Worm (Caenorhabditis elegans) whole organism, L3 larva: Measurements from ENCODE around the gene Y54G2A.77.
"Not testable (repeated sequence)": the region's sequence is repeated elsewhere in the genome, so short reads cannot be mapped to it uniquely, and the experiment has no call there.

Experiments used
- R02D3.7 ChIP-seq: fragments of 150-350 bp; optimal IDR thresholded peaks from 2 replicates; lab custom pipeline; 2014; ENCODE audit warnings: missing biosample characterization, missing genetic modification characterization
- ZK546.5 ChIP-seq: sonication (generic microtip); optimal IDR thresholded peaks from 2 replicates; lab custom pipeline; 2017; ENCODE audit warnings: missing biosample characterization, missing genetic modification characterization
- aly-2 ChIP-seq: fragments of 150-350 bp; optimal IDR thresholded peaks from 2 replicates; lab custom pipeline; 2014; ENCODE audit warnings: missing biosample characterization, missing genetic modification characterization
- ama-1 ChIP-seq: fragments of 150-350 bp; optimal IDR thresholded peaks from 2 replicates; lab custom pipeline; 2018
- ceh-16 ChIP-seq: sonication (generic microtip); optimal IDR thresholded peaks from 2 replicates; lab custom pipeline; 2017; ENCODE audit warnings: missing biosample characterization, missing genetic modification characterization
- ceh-28 ChIP-seq: fragments of 150-350 bp; optimal IDR thresholded peaks from 2 replicates; lab custom pipeline; 2014; ENCODE audit warnings: missing biosample characterization, missing genetic modification reagents, missing genetic modification characterization
- ceh-82 ChIP-seq: fragments of 150-350 bp; optimal IDR thresholded peaks from 2 replicates; lab custom pipeline; 2014; ENCODE audit warnings: missing biosample characterization, missing genetic modification characterization
- ceh-9 ChIP-seq: sonication (generic microtip); optimal IDR thresholded peaks from 2 replicates; lab custom pipeline; 2018; ENCODE audit warnings: missing biosample characterization, missing genetic modification characterization
- daf-12 ChIP-seq: fragments of 150-350 bp; optimal IDR thresholded peaks from 2 replicates; lab custom pipeline; 2014; ENCODE audit warnings: missing biosample characterization, missing genetic modification reagents, missing genetic modification characterization
- egl-27 ChIP-seq: sonication (generic microtip); optimal IDR thresholded peaks from 4 replicates; lab custom pipeline; 2017; ENCODE audit warnings: missing biosample characterization, missing genetic modification reagents, missing genetic modification characterization
- egl-5 ChIP-seq: fragments of 150-350 bp; optimal IDR thresholded peaks from 2 replicates; lab custom pipeline; 2017; ENCODE audit warnings: missing biosample characterization, missing genetic modification reagents, missing genetic modification characterization, inconsistent platforms
- elt-1 ChIP-seq: fragments of 150-350 bp; optimal IDR thresholded peaks from 2 replicates; lab custom pipeline; 2014; ENCODE audit warnings: missing biosample characterization, missing genetic modification characterization
- elt-2 ChIP-seq: sonication (generic microtip); optimal IDR thresholded peaks from 2 replicates; lab custom pipeline; 2016; ENCODE audit warnings: missing genetic modification reagents, mild to moderate bottlenecking, missing genetic modification characterization, missing compliant biosample characterization
- elt-3 ChIP-seq, 3 experiments: fragments of 150-350 bp in 1 of 3; sonication (generic microtip) in 2 of 3; optimal IDR thresholded peaks; 2 replicates in 2 of 3; 4 replicates in 1 of 3; lab custom pipeline; 2014 to 2017; ENCODE audit warnings: missing biosample characterization in 3 of 3, missing genetic modification characterization in 3 of 3
- eor-1 ChIP-seq, 2 experiments: fragments of 150-350 bp; optimal IDR thresholded peaks; 2 replicates each; lab custom pipeline; 2014 to 2018; ENCODE audit warnings: missing biosample characterization in 2 of 2, missing genetic modification characterization in 2 of 2
- fkh-10 ChIP-seq: sonication (generic microtip); optimal IDR thresholded peaks from 2 replicates; lab custom pipeline; 2017; ENCODE audit warnings: missing biosample characterization, missing genetic modification reagents, missing genetic modification characterization
- fkh-2 ChIP-seq: fragments of 150-350 bp; optimal IDR thresholded peaks from 2 replicates; lab custom pipeline; 2014; ENCODE audit warnings: missing biosample characterization, missing genetic modification reagents, missing genetic modification characterization
- hmg-11 ChIP-seq: sonication (generic microtip); optimal IDR thresholded peaks from 2 replicates; lab custom pipeline; 2016; ENCODE audit warnings: missing genetic modification characterization, missing compliant biosample characterization
- jun-1 ChIP-seq: fragments of 150-350 bp; optimal IDR thresholded peaks from 2 replicates; lab custom pipeline; 2014; ENCODE audit warnings: missing biosample characterization, missing genetic modification reagents, missing genetic modification characterization
- lin-15B ChIP-seq: fragments of 150-350 bp; optimal IDR thresholded peaks from 2 replicates; lab custom pipeline; 2014; ENCODE audit warnings: missing biosample characterization, missing genetic modification characterization
- lsy-12 ChIP-seq: sonication (generic microtip); optimal IDR thresholded peaks from 2 replicates; lab custom pipeline; 2016; ENCODE audit warnings: mild to moderate bottlenecking, missing genetic modification characterization, missing compliant biosample characterization
- mdl-1 ChIP-seq: fragments of 150-350 bp; optimal IDR thresholded peaks from 2 replicates; lab custom pipeline; 2014; ENCODE audit warnings: missing biosample characterization, missing genetic modification characterization
- mml-1 ChIP-seq: fragments of 150-350 bp; sonication (generic microtip); optimal IDR thresholded peaks from 3 replicates; lab custom pipeline; 2014; ENCODE audit warnings: missing biosample characterization, missing genetic modification characterization
- nfya-1 ChIP-seq: sonication (generic microtip); optimal IDR thresholded peaks from 2 replicates; lab custom pipeline; 2017; ENCODE audit warnings: missing genetic modification characterization, mild to moderate bottlenecking, missing compliant biosample characterization, antibody characterized with exemption, moderate library complexity; ENCODE audit not compliant: insufficient read depth
- nhr-11 ChIP-seq: fragments of 150-350 bp; optimal IDR thresholded peaks from 2 replicates; lab custom pipeline; 2014; ENCODE audit warnings: missing biosample characterization, missing genetic modification characterization
- nhr-12 ChIP-seq: fragments of 150-350 bp; optimal IDR thresholded peaks from 2 replicates; lab custom pipeline; 2014; ENCODE audit warnings: missing biosample characterization, missing genetic modification characterization
- nhr-23 ChIP-seq: fragments of 150-350 bp; optimal IDR thresholded peaks from 2 replicates; lab custom pipeline; 2014; ENCODE audit warnings: missing biosample characterization, missing genetic modification reagents, missing genetic modification characterization
- nhr-237 ChIP-seq: fragments of 150-350 bp; optimal IDR thresholded peaks from 2 replicates; lab custom pipeline; 2014; ENCODE audit warnings: missing biosample characterization, missing genetic modification characterization
- nhr-25 ChIP-seq: sonication (generic microtip); optimal IDR thresholded peaks from 2 replicates; lab custom pipeline; 2017; ENCODE audit warnings: missing biosample characterization, missing genetic modification characterization
- nhr-43 ChIP-seq: sonication (generic microtip); optimal IDR thresholded peaks from 2 replicates; lab custom pipeline; 2016; ENCODE audit warnings: mild to moderate bottlenecking, missing genetic modification characterization, missing compliant biosample characterization; ENCODE audit not compliant: poor library complexity, severe bottlenecking
- nhr-67 ChIP-seq: fragments of 150-350 bp; optimal IDR thresholded peaks from 2 replicates; lab custom pipeline; 2014; ENCODE audit warnings: missing biosample characterization, missing genetic modification characterization
- nhr-77 ChIP-seq: fragments of 150-350 bp; optimal IDR thresholded peaks from 2 replicates; lab custom pipeline; 2014; ENCODE audit warnings: missing biosample characterization, missing genetic modification characterization
- pha-4 ChIP-seq: fragments of 150-350 bp; optimal IDR thresholded peaks from 2 replicates; lab custom pipeline; 2014; ENCODE audit warnings: missing biosample characterization, missing genetic modification reagents, missing genetic modification characterization
- pqm-1 ChIP-seq: fragments of 150-350 bp; optimal IDR thresholded peaks from 2 replicates; lab custom pipeline; 2017; ENCODE audit warnings: missing biosample characterization, missing genetic modification characterization, inconsistent platforms
- sea-2 ChIP-seq: fragments of 150-350 bp; sonication (generic microtip); optimal IDR thresholded peaks from 4 replicates; lab custom pipeline; 2014; ENCODE audit warnings: missing biosample characterization, missing genetic modification reagents, missing genetic modification characterization
- skn-1 ChIP-seq: fragments of 150-350 bp; optimal IDR thresholded peaks from 2 replicates; lab custom pipeline; 2014; ENCODE audit warnings: missing biosample characterization, missing genetic modification characterization
- snpc-4 ChIP-seq: fragments of 150-350 bp; optimal IDR thresholded peaks from 2 replicates; lab custom pipeline; 2014; ENCODE audit warnings: missing biosample characterization, missing genetic modification characterization
- tbx-2 ChIP-seq: sonication (generic microtip); optimal IDR thresholded peaks from 2 replicates; lab custom pipeline; 2016; ENCODE audit warnings: mild to moderate bottlenecking, missing genetic modification characterization, missing compliant biosample characterization
- unc-39 ChIP-seq: sonication (generic microtip); optimal IDR thresholded peaks from 4 replicates; lab custom pipeline; 2017; ENCODE audit warnings: missing biosample characterization, missing genetic modification characterization
- unc-62 ChIP-seq: fragments of 150-350 bp; sonication (generic microtip); optimal IDR thresholded peaks from 4 replicates; lab custom pipeline; 2014; ENCODE audit warnings: missing biosample characterization, missing genetic modification reagents, missing genetic modification characterization
- zag-1 ChIP-seq: fragments of 150-350 bp; optimal IDR thresholded peaks from 2 replicates; lab custom pipeline; 2014; ENCODE audit warnings: missing biosample characterization, missing genetic modification characterization
- ztf-11 ChIP-seq: fragments of 150-350 bp; optimal IDR thresholded peaks from 2 replicates; lab custom pipeline; 2014; ENCODE audit warnings: missing biosample characterization, missing genetic modification characterization
- ztf-4 ChIP-seq: fragments of 150-350 bp; optimal IDR thresholded peaks from 2 replicates; lab custom pipeline; 2014; ENCODE audit warnings: missing biosample characterization, missing genetic modification characterization

Gene Y54G2A.77

ce11 chrIV:2762380-2762779, at the start of gene Y54G2A.77:
Gene Y54G2A.77, plus strand, starts transcription at chrIV:2762680.
- TF ChIP-seq hmg-11 (tag; lab: Kevin White, UChicago) (no peak), ceh-9 (tag; lab: Kevin White, UChicago) (no peak), fkh-10 (GFP tag; lab: Kevin White, UChicago) (no peak), skn-1 (no peak), ztf-4 (tag; lab: Kevin White, UChicago) (no peak), pha-4 (tag; lab: Kevin White, UChicago) (no peak), daf-12 (tag; lab: Kevin White, UChicago) (no peak), nhr-237 (tag; lab: Kevin White, UChicago) (no peak), egl-27 (tag; lab: Kevin White, UChicago) (no peak)

- no peak for TF ChIP-seq mdl-1 (tag; lab: Kevin White, UChicago)
- no peak for TF ChIP-seq fkh-2 (tag; lab: Kevin White, UChicago)
- TF ChIP-seq jun-1: no peak
- TF ChIP-seq nhr-11 (tag; lab: Kevin White, UChicago): no peak
- no peak for TF ChIP-seq elt-3 (tag; optimal IDR thresholded peaks at IDR 0.05; lab: Kevin White, UChicago)
- no peak for TF ChIP-seq ceh-9 (tag; lab: Kevin White, UChicago)
- no peak for TF ChIP-seq eor-1 (tag; optimal IDR thresholded peaks at IDR 0.05; lab: Kevin White, UChicago)
- TF ChIP-seq daf-12 (tag; lab: Kevin White, UChicago): no peak
- no peak for TF ChIP-seq hmg-11 (tag; lab: Kevin White, UChicago)
- no peak for TF ChIP-seq nhr-77 (tag; lab: Kevin White, UChicago)
- no peak for TF ChIP-seq elt-1 (tag; lab: Kevin White, UChicago)
- no peak for TF ChIP-seq elt-2 (tag; lab: Kevin White, UChicago)
- TF ChIP-seq nhr-67: no peak
- TF ChIP-seq ZK546.5 (tag; lab: Kevin White, UChicago): no peak
- TF ChIP-seq lsy-12: no peak
- no peak for TF ChIP-seq nhr-43 (tag; lab: Kevin White, UChicago)
- TF ChIP-seq ztf-4 (tag; lab: Kevin White, UChicago): no peak
- TF ChIP-seq pqm-1 (tag; lab: Kevin White, UChicago): no peak
- no peak for TF ChIP-seq sea-2 (GFP tag; lab: Kevin White, UChicago)
- no peak for TF ChIP-seq nhr-237 (tag; lab: Kevin White, UChicago)
Measured at ce11 chrIV:2712935-2713334, 49.5 kb upstream of the Y54G2A.77 start, which contains the start of gene Y94H6A.12. Gene Y94H6A.12, minus strand, starts transcription at chrIV:2713035.

ce11 chrIV:2716474-2716873, 46.0 kb upstream of the Y54G2A.77 start, which contains the start of gene Y94H6A.7:
Gene Y94H6A.7, minus strand, starts transcription at chrIV:2716574.
- not testable (repeated sequence) for TF ChIP-seq ZK546.5 (tag; lab: Kevin White, UChicago); nhr-237 (tag; lab: Kevin White, UChicago); ama-1

ce11 chrIV:2719734-2720133, 42.7 kb upstream of the Y54G2A.77 start, which contains the start of gene ndua-12:
Gene ndua-12, minus strand, starts transcription at chrIV:2719834.
- TF ChIP-seq fkh-10 (GFP tag; lab: Kevin White, UChicago); nhr-77 (tag; lab: Kevin White, UChicago); R02D3.7 (tag; lab: Kevin White, UChicago): not testable (repeated sequence)

ce11 chrIV:2725784-2726183, 36.7 kb upstream of the Y54G2A.77 start, which contains the start of gene ubxn-2:
Gene ubxn-2, minus strand, starts transcription at chrIV:2725819.
- TF ChIP-seq aly-2: no peak
- peak; percentile 52 for TF ChIP-seq tbx-2 (tag; lab: Kevin White, UChicago)
- TF ChIP-seq unc-62: no peak
- no peak for TF ChIP-seq ZK546.5 (tag; lab: Kevin White, UChicago)
- TF ChIP-seq zag-1 (tag; lab: Kevin White, UChicago): no peak
- TF ChIP-seq hmg-11 (tag; lab: Kevin White, UChicago): peak; percentile 92
- TF ChIP-seq mml-1 (tag; lab: Kevin White, UChicago): no peak
- peak; percentile 77 for TF ChIP-seq lin-15B (tag; lab: Kevin White, UChicago)
- no peak for TF ChIP-seq egl-27 (tag; lab: Kevin White, UChicago)
- no peak for TF ChIP-seq ceh-16 (tag; lab: Kevin White, UChicago)
- no peak for TF ChIP-seq ztf-11 (tag; lab: Kevin White, UChicago)
- no peak for TF ChIP-seq unc-39 (tag; lab: Kevin White, UChicago)
- no peak for TF ChIP-seq ceh-82 (tag; lab: Kevin White, UChicago)
- peak; percentile 84 for TF ChIP-seq pha-4 (tag; lab: Kevin White, UChicago)
- peak; percentile 24 for TF ChIP-seq egl-5 (tag; lab: Kevin White, UChicago)
- peak; percentile 69 for TF ChIP-seq nhr-23 (tag; lab: Kevin White, UChicago)
- no peak for TF ChIP-seq nhr-12 (tag; lab: Kevin White, UChicago)
- peak; percentile 74 for TF ChIP-seq skn-1
- TF ChIP-seq R02D3.7 (tag; lab: Kevin White, UChicago): peak; percentile 43
- no peak for TF ChIP-seq nhr-67
- peak; percentile 70 for TF ChIP-seq snpc-4 (tag; lab: Kevin White, UChicago)
- TF ChIP-seq fkh-2 (tag; lab: Kevin White, UChicago): no peak
- TF ChIP-seq ceh-28 (tag; lab: Kevin White, UChicago): peak; percentile 51
- TF ChIP-seq fkh-10 (GFP tag; lab: Kevin White, UChicago): peak; percentile 50
- peak; percentile 59 for TF ChIP-seq nhr-25
- TF ChIP-seq daf-12 (tag; lab: Kevin White, UChicago): no peak
- TF ChIP-seq nfya-1: peak; percentile 68
